Fruit fly (Drosophila melanogaster): ENCODE results near the gene Alg14.

- TF ChIP-seq CG3919 (GFP tag; optimal IDR thresholded peaks at IDR 0.05) (no peak), CG6854 (GFP tag; optimal IDR thresholded peaks at IDR 0.05) (no peak), CG11902 (GFP tag; optimal IDR thresholded peaks at IDR 0.05) (no peak), CG11762 (GFP tag; optimal IDR thresholded peaks at IDR 0.05; ENCODE audit: insufficient read depth) (no peak)
Measured at dm6 chrX:15441245-15441644, 30.7 kb upstream of the Alg14 start, which contains the start of gene Cngl.

Measured in whole organism, prepupa.